Worm (Caenorhabditis elegans) whole organism, midembryonic: Measurements from ENCODE around the gene Y48A5A.3.

Experiments
- T22C8.4 ChIP-seq: fragments of 200-800 bp; sonication (Bioruptor generic); IDR thresholded peaks from 2 replicates; pipeline ENCODE4 v1.3.6; 2022; ENCODE audit warnings: missing genetic modification characterization, missing compliant biosample characterization
- med-1 ChIP-seq: sonication (generic microtip); optimal IDR thresholded peaks from 2 replicates; lab custom pipeline; 2017; ENCODE audit warnings: missing genetic modification characterization, mild to moderate bottlenecking, missing compliant biosample characterization, antibody characterized with exemption, missing genetic modification reagents; ENCODE audit not compliant: insufficient read depth
- ref-1 ChIP-seq: fragments of 200-800 bp; sonication (Bioruptor generic); conservative IDR thresholded peaks from 2 replicates; pipeline ENCODE4 v1.3.6; 2022; ENCODE audit warnings: missing genetic modification reagents, missing genetic modification characterization, missing compliant biosample characterization
- tab-1 ChIP-seq: fragments of 200-800 bp; sonication (Bioruptor generic); IDR thresholded peaks from 2 replicates; pipeline ENCODE4 v1.3.6; 2022; ENCODE audit warnings: missing genetic modification characterization, missing compliant biosample characterization
- ztf-23 ChIP-seq: fragments of 200-800 bp; sonication (Bioruptor generic); IDR thresholded peaks from 2 replicates; pipeline ENCODE4 v1.3.6; 2022; ENCODE audit warnings: missing genetic modification reagents, missing genetic modification characterization, missing compliant biosample characterization
- ztf-29 ChIP-seq: fragments of 200-800 bp; sonication (Bioruptor generic); IDR thresholded peaks from 2 replicates; pipeline ENCODE4 v1.3.6; 2022; ENCODE audit warnings: missing genetic modification reagents, missing genetic modification characterization, missing compliant biosample characterization

DNA sequence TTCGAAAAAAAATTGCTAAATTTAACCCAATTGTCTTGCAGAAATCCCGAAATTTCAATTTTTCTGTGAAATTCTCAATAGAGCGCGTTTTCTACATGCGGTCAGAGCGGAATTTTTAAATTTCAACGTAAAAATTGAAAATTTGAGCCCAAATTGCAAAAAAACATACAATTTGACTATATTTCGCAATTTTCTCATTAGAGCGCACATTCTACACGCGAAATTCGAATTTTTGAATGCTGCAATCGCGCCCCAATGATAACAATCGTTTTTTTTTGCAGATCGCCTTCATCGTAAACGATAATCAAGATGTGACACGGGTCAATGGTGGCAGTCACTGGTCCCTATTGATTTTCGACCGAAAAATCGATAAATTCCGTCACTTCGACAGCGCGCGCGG lies 5.5 kb upstream of the Y48A5A.3 start:
- TF ChIP-seq ref-1 (GFP tag; lab: Robert Waterston, UW): no peak
- TF ChIP-seq med-1 (GFP tag; lab: Kevin White, UChicago): no peak
- TF ChIP-seq ztf-23 (GFP tag; lab: Robert Waterston, UW): no peak
- no peak for TF ChIP-seq tab-1 (GFP tag; lab: Robert Waterston, UW)
- no peak for TF ChIP-seq ztf-29 (GFP tag; lab: Robert Waterston, UW)
- no peak for TF ChIP-seq T22C8.4 (GFP tag; lab: Robert Waterston, UW)
